Worm (Caenorhabditis elegans) whole organism, L3 larva: ENCODE data around the gene gcy-27.

ENCODE experiments used
- R02D3.7 ChIP-seq: fragments of 150-350 bp; optimal IDR thresholded peaks from 2 replicates; lab custom pipeline; 2014; ENCODE audit warnings: missing biosample characterization, missing genetic modification characterization
- ZK546.5 ChIP-seq: sonication (generic microtip); optimal IDR thresholded peaks from 2 replicates; lab custom pipeline; 2017; ENCODE audit warnings: missing biosample characterization, missing genetic modification characterization
- aly-2 ChIP-seq: fragments of 150-350 bp; optimal IDR thresholded peaks from 2 replicates; lab custom pipeline; 2014; ENCODE audit warnings: missing biosample characterization, missing genetic modification characterization
- ceh-16 ChIP-seq: sonication (generic microtip); optimal IDR thresholded peaks from 2 replicates; lab custom pipeline; 2017; ENCODE audit warnings: missing biosample characterization, missing genetic modification characterization
- ceh-28 ChIP-seq: fragments of 150-350 bp; optimal IDR thresholded peaks from 2 replicates; lab custom pipeline; 2014; ENCODE audit warnings: missing biosample characterization, missing genetic modification reagents, missing genetic modification characterization
- ceh-9 ChIP-seq: sonication (generic microtip); optimal IDR thresholded peaks from 2 replicates; lab custom pipeline; 2018; ENCODE audit warnings: missing biosample characterization, missing genetic modification characterization
- daf-12 ChIP-seq: fragments of 150-350 bp; optimal IDR thresholded peaks from 2 replicates; lab custom pipeline; 2014; ENCODE audit warnings: missing biosample characterization, missing genetic modification reagents, missing genetic modification characterization
- egl-27 ChIP-seq: sonication (generic microtip); optimal IDR thresholded peaks from 4 replicates; lab custom pipeline; 2017; ENCODE audit warnings: missing biosample characterization, missing genetic modification reagents, missing genetic modification characterization
- egl-5 ChIP-seq: fragments of 150-350 bp; optimal IDR thresholded peaks from 2 replicates; lab custom pipeline; 2017; ENCODE audit warnings: missing biosample characterization, missing genetic modification reagents, missing genetic modification characterization, inconsistent platforms
- elt-1 ChIP-seq: fragments of 150-350 bp; optimal IDR thresholded peaks from 2 replicates; lab custom pipeline; 2014; ENCODE audit warnings: missing biosample characterization, missing genetic modification characterization
- elt-2 ChIP-seq: sonication (generic microtip); optimal IDR thresholded peaks from 2 replicates; lab custom pipeline; 2016; ENCODE audit warnings: missing genetic modification reagents, mild to moderate bottlenecking, missing genetic modification characterization, missing compliant biosample characterization
- fkh-10 ChIP-seq: sonication (generic microtip); optimal IDR thresholded peaks from 2 replicates; lab custom pipeline; 2017; ENCODE audit warnings: missing biosample characterization, missing genetic modification reagents, missing genetic modification characterization
- fkh-2 ChIP-seq: fragments of 150-350 bp; optimal IDR thresholded peaks from 2 replicates; lab custom pipeline; 2014; ENCODE audit warnings: missing biosample characterization, missing genetic modification reagents, missing genetic modification characterization
- fos-1 ChIP-seq: fragments of 150-350 bp; optimal IDR thresholded peaks from 2 replicates; lab custom pipeline; 2014; ENCODE audit warnings: missing biosample characterization, missing genetic modification characterization
- hmg-11 ChIP-seq: sonication (generic microtip); optimal IDR thresholded peaks from 2 replicates; lab custom pipeline; 2016; ENCODE audit warnings: missing genetic modification characterization, missing compliant biosample characterization
- jun-1 ChIP-seq: fragments of 150-350 bp; optimal IDR thresholded peaks from 2 replicates; lab custom pipeline; 2014; ENCODE audit warnings: missing biosample characterization, missing genetic modification reagents, missing genetic modification characterization
- lin-39 ChIP-seq: fragments of 150-350 bp; optimal IDR thresholded peaks from 2 replicates; lab custom pipeline; 2018; ENCODE audit warnings: missing biosample characterization, missing genetic modification reagents, missing genetic modification characterization
- mdl-1 ChIP-seq: fragments of 150-350 bp; optimal IDR thresholded peaks from 2 replicates; lab custom pipeline; 2014; ENCODE audit warnings: missing biosample characterization, missing genetic modification characterization
- mml-1 ChIP-seq: fragments of 150-350 bp; sonication (generic microtip); optimal IDR thresholded peaks from 3 replicates; lab custom pipeline; 2014; ENCODE audit warnings: missing biosample characterization, missing genetic modification characterization
- nfya-1 ChIP-seq: sonication (generic microtip); optimal IDR thresholded peaks from 2 replicates; lab custom pipeline; 2017; ENCODE audit warnings: missing genetic modification characterization, mild to moderate bottlenecking, missing compliant biosample characterization, antibody characterized with exemption, moderate library complexity; ENCODE audit not compliant: insufficient read depth
- nhr-11 ChIP-seq: fragments of 150-350 bp; optimal IDR thresholded peaks from 2 replicates; lab custom pipeline; 2014; ENCODE audit warnings: missing biosample characterization, missing genetic modification characterization
- nhr-12 ChIP-seq: fragments of 150-350 bp; optimal IDR thresholded peaks from 2 replicates; lab custom pipeline; 2014; ENCODE audit warnings: missing biosample characterization, missing genetic modification characterization
- nhr-23 ChIP-seq: fragments of 150-350 bp; optimal IDR thresholded peaks from 2 replicates; lab custom pipeline; 2014; ENCODE audit warnings: missing biosample characterization, missing genetic modification reagents, missing genetic modification characterization
- nhr-25 ChIP-seq: sonication (generic microtip); optimal IDR thresholded peaks from 2 replicates; lab custom pipeline; 2017; ENCODE audit warnings: missing biosample characterization, missing genetic modification characterization
- nhr-28 ChIP-seq: fragments of 150-350 bp; optimal IDR thresholded peaks from 2 replicates; lab custom pipeline; 2014; ENCODE audit warnings: missing biosample characterization, missing genetic modification characterization
- nhr-43 ChIP-seq: sonication (generic microtip); optimal IDR thresholded peaks from 2 replicates; lab custom pipeline; 2016; ENCODE audit warnings: mild to moderate bottlenecking, missing genetic modification characterization, missing compliant biosample characterization; ENCODE audit not compliant: poor library complexity, severe bottlenecking
- nhr-67 ChIP-seq: fragments of 150-350 bp; optimal IDR thresholded peaks from 2 replicates; lab custom pipeline; 2014; ENCODE audit warnings: missing biosample characterization, missing genetic modification characterization
- nhr-76 ChIP-seq: fragments of 150-350 bp; sonication (generic microtip); optimal IDR thresholded peaks from 5 replicates; lab custom pipeline; 2014; ENCODE audit warnings: missing biosample characterization, missing genetic modification characterization
- pha-4 ChIP-seq: fragments of 150-350 bp; optimal IDR thresholded peaks from 2 replicates; lab custom pipeline; 2014; ENCODE audit warnings: missing biosample characterization, missing genetic modification reagents, missing genetic modification characterization
- pqm-1 ChIP-seq: fragments of 150-350 bp; optimal IDR thresholded peaks from 2 replicates; lab custom pipeline; 2017; ENCODE audit warnings: missing biosample characterization, missing genetic modification characterization, inconsistent platforms
- sea-2 ChIP-seq: fragments of 150-350 bp; sonication (generic microtip); optimal IDR thresholded peaks from 4 replicates; lab custom pipeline; 2014; ENCODE audit warnings: missing biosample characterization, missing genetic modification reagents, missing genetic modification characterization
- tbx-2 ChIP-seq: sonication (generic microtip); optimal IDR thresholded peaks from 2 replicates; lab custom pipeline; 2016; ENCODE audit warnings: mild to moderate bottlenecking, missing genetic modification characterization, missing compliant biosample characterization
- unc-39 ChIP-seq: sonication (generic microtip); optimal IDR thresholded peaks from 4 replicates; lab custom pipeline; 2017; ENCODE audit warnings: missing biosample characterization, missing genetic modification characterization
- unc-62 ChIP-seq: fragments of 150-350 bp; sonication (generic microtip); optimal IDR thresholded peaks from 4 replicates; lab custom pipeline; 2014; ENCODE audit warnings: missing biosample characterization, missing genetic modification reagents, missing genetic modification characterization
- zag-1 ChIP-seq: fragments of 150-350 bp; optimal IDR thresholded peaks from 2 replicates; lab custom pipeline; 2014; ENCODE audit warnings: missing biosample characterization, missing genetic modification characterization
- ztf-4 ChIP-seq: fragments of 150-350 bp; optimal IDR thresholded peaks from 2 replicates; lab custom pipeline; 2014; ENCODE audit warnings: missing biosample characterization, missing genetic modification characterization

Gene gcy-27

ce11 chrIV:17432223-17432826 lies 4.1 kb downstream of the gcy-27 start:
- TF ChIP-seq sea-2 (no peak), pha-4 (peak; percentile 5), nhr-11 (tag; lab: Kevin White, UChicago) (no peak), hmg-11 (no peak), unc-39 (tag; lab: Kevin White, UChicago) (no peak), nhr-23 (no peak), egl-5 (no peak), elt-2 (peak; percentile 55), nhr-67 (tag; lab: Kevin White, UChicago) (no peak), daf-12 (tag; lab: Kevin White, UChicago) (no peak), pqm-1 (peak; percentile 41), fkh-10 (GFP tag; lab: Kevin White, UChicago) (no peak)

DNA sequence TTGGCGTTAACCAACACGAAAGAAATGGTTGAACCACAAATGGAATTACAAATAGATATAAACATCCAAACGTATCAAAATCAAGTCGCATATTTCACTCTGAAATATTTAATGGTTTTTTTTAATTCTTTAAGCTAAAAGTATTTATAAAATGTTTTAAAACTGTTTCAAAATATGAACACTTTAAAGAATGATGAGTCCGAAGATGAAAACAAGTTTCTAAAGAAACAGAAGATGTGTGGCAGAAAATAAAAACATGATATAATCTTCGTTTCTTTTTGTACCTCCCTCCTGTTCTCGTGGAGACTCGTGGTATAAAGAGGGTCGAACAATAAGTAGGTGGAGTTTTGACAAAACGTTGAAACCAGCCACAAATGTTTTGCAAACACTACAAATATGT lies 5.2 kb downstream of the gcy-27 start, which contains the start of gene lact-6:
TSS of gene lact-6 (minus strand) at position 101 of the 400 bp plus-strand sequence.
- TF ChIP-seq elt-1 (no peak), nhr-12 (no peak), jun-1 (tag; lab: Kevin White, UChicago) (no peak), ZK546.5 (tag; lab: Kevin White, UChicago) (no peak), ceh-9 (tag; lab: Kevin White, UChicago) (no peak), pha-4 (no peak), mml-1 (tag; lab: Kevin White, UChicago) (no peak)

DNA sequence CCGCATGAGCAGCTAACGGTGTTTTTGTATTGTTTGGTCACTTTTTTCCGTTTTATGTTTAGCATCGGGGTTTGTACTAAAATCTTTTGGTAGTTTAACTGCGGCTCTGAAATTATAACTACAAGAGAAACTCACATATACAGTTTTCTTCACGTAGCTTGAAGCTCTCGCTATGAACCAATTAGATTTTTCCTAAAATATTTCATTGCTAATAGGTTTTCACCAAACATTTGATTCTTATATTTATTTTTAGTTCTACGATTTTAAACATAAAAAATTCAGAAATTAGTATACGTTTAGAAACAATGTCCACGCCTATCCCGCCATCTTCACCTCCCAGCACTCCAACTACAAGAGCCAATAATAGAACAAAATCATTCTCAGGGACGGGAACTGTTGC lies 9.0 kb downstream of the gcy-27 start, which contains the start of gene C06A12.3:
TSS of gene C06A12.3 (plus strand) at position 301 of the 400 bp plus-strand sequence.
- TF ChIP-seq mdl-1 (tag; lab: Kevin White, UChicago) (no peak), ZK546.5 (tag; lab: Kevin White, UChicago) (no peak)

DNA sequence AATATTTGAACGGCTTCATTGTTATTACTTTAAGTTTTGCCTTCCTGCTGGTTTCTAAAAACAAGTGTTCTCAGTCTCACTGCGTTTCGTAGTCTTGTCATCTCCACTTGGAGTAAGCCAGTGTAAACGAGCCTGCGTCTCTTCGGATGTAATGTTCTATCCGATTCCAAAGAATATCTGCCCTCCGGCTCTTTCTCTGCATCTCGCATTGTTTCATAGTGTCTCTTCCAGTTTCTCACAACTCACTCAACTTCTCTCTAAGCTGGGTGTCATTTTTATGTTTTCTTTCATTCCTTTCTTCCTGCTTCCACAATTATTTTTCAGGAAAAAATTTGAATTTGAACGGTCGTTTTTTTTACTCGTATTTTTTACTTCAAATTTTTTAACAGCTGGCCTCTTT lies 9.5 kb downstream of the gcy-27 start:
- TF ChIP-seq nhr-67 (tag; lab: Kevin White, UChicago) (no peak), hmg-11 (peak; percentile 31), lin-39 (tag; lab: Kevin White, UChicago) (peak; percentile 9), ceh-16 (tag; lab: Kevin White, UChicago) (no peak), nfya-1 (no peak), ztf-4 (tag; lab: Kevin White, UChicago) (no peak), pha-4 (peak; percentile 50), mml-1 (tag; lab: Kevin White, UChicago) (no peak), elt-1 (no peak)

- no peak for TF ChIP-seq aly-2 (tag; lab: Kevin White, UChicago)
- no peak for TF ChIP-seq pqm-1
- no peak for TF ChIP-seq fos-1 (tag; lab: Kevin White, UChicago)
- TF ChIP-seq R02D3.7 (tag; lab: Kevin White, UChicago) = no peak
- no peak for TF ChIP-seq mdl-1 (tag; lab: Kevin White, UChicago)
- no peak for TF ChIP-seq hmg-11
- no peak for TF ChIP-seq elt-2
- no peak for TF ChIP-seq zag-1 (tag; lab: Kevin White, UChicago)
- TF ChIP-seq unc-62 (GFP tag; lab: Kevin White, UChicago) = no peak
- TF ChIP-seq ceh-16 (tag; lab: Kevin White, UChicago) = no peak
- TF ChIP-seq ceh-28 (tag; lab: Kevin White, UChicago) = no peak
- TF ChIP-seq egl-27 (tag; lab: Kevin White, UChicago) = no peak
Measured at ce11 chrIV:17417723-17418122, 18.7 kb downstream of the gcy-27 start, which contains the start of gene npr-26. Gene npr-26, minus strand, starts transcription at chrIV:17417823.

DNA sequence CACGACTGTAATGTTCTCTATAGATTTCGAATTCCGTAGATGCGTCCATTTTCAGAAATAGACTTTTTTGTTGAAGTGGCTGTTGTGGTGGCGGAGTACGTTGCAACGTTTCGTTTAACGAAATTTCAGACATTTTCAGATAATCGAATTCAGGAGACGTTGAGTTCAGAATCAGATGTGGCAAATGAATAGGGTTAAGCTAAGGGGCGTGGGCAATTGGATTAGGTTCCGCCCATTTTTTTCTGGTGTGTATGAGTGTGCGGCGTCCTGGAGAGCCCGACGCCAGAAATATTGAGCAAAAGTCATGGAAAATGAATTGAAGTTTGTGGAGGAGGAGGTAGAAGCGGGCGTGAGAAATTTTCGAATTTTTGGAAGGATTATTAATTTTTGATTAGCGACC lies 23.1 kb downstream of the gcy-27 start:
- no peak for TF ChIP-seq fkh-2 (tag; lab: Kevin White, UChicago)
- no peak for TF ChIP-seq tbx-2
- TF ChIP-seq nhr-76 (tag; lab: Kevin White, UChicago) = no peak
- TF ChIP-seq hmg-11 = no peak
- no peak for TF ChIP-seq nhr-28 (tag; lab: Kevin White, UChicago)
- no peak for TF ChIP-seq nhr-11 (tag; lab: Kevin White, UChicago)
- no peak for TF ChIP-seq nhr-25 (tag; lab: Kevin White, UChicago)
- TF ChIP-seq aly-2 (tag; lab: Kevin White, UChicago) = no peak
- TF ChIP-seq ZK546.5 (tag; lab: Kevin White, UChicago) = no peak
- TF ChIP-seq egl-27 (tag; lab: Kevin White, UChicago) = no peak
- no peak for TF ChIP-seq elt-2
- no peak for TF ChIP-seq nhr-43 (tag; lab: Kevin White, UChicago)
- TF ChIP-seq fos-1 (tag; lab: Kevin White, UChicago) = no peak
- no peak for TF ChIP-seq lin-39 (tag; lab: Kevin White, UChicago)
- TF ChIP-seq unc-62 (GFP tag; lab: Kevin White, UChicago) = no peak
- TF ChIP-seq fkh-10 (GFP tag; lab: Kevin White, UChicago) = no peak
